Fruit fly (Drosophila melanogaster): Measurements from ENCODE around the gene CG15579.
A peak's percentile ranks its signal among the peaks of the same experiment; 100 is the strongest.

Gene CG15579

dm6 chrX:4311699-4312098 is at the start of gene CG15579:
Gene CG15579 (minus strand): TSS chrX:4311799.
- no peak for TF ChIP-seq net (GFP tag; optimal IDR thresholded peaks at IDR 0.05)
- TF ChIP-seq Sox102F (GFP tag; optimal IDR thresholded peaks at IDR 0.05): no peak
- TF ChIP-seq CG8119 (GFP tag; IDR thresholded peaks at IDR 0.05): no peak
- TF ChIP-seq Blimp-1 (GFP tag; optimal IDR thresholded peaks at IDR 0.05): no peak
- no peak for TF ChIP-seq Lpt (GFP tag; optimal IDR thresholded peaks at IDR 0.05)
- no peak for TF ChIP-seq CG6276 (GFP tag; optimal IDR thresholded peaks at IDR 0.05)
- no peak for TF ChIP-seq CG1621 (tag; optimal IDR thresholded peaks at IDR 0.05)
- TF ChIP-seq CG31627 (GFP tag; optimal IDR thresholded peaks at IDR 0.05): no peak
- no peak for TF ChIP-seq CG16779 (tag; optimal IDR thresholded peaks at IDR 0.05)

- no peak for TF ChIP-seq lz (GFP tag; optimal IDR thresholded peaks at IDR 0.05)
- no peak for TF ChIP-seq CG3032 (tag; optimal IDR thresholded peaks at IDR 0.05)
- TF ChIP-seq salr (GFP tag; optimal IDR thresholded peaks at IDR 0.05): no peak
- no peak for TF ChIP-seq Eip78C (GFP tag)
- TF ChIP-seq Blimp-1 (GFP tag; optimal IDR thresholded peaks at IDR 0.05): no peak
- no peak for TF ChIP-seq CG6163 (GFP tag; IDR thresholded peaks at IDR 0.05)
- TF ChIP-seq Sox15 (GFP tag; optimal IDR thresholded peaks at IDR 0.05): no peak
- TF ChIP-seq pdm3 (GFP tag; optimal IDR thresholded peaks at IDR 0.05): no peak
- TF ChIP-seq Sox14 (GFP tag; optimal IDR thresholded peaks at IDR 0.05): no peak
- no peak for TF ChIP-seq CG10669 (GFP tag; optimal IDR thresholded peaks at IDR 0.05)
- TF ChIP-seq Hr38 (GFP tag; optimal IDR thresholded peaks at IDR 0.05): no peak
Measured at dm6 chrX:4358515-4358914, 46.9 kb upstream of the CG15579 start.

DNA sequence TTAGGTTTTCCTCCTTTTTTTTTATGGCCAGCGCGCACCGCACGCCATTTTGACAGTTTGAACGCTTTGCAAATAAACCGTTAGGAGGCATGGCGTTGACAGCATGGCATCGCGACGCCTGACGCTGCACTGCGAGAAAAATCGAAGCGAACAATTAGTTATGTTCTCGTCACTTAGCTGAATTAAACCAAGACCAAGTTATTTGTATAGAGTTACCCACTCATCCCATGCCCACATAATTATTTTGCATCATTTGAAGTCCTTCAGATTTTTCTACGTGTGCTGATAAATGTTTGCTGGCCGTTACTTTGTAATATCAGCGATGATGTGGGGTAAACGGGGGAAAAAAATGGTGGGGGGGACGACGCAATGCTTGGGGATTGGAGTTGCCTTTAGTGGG is 18.2 kb upstream of the CG15579 start:
- TF ChIP-seq Sox14 (GFP tag; optimal IDR thresholded peaks at IDR 0.05) (no peak), CG34406 (GFP tag; optimal IDR thresholded peaks at IDR 0.05) (no peak), CG11762 (GFP tag; optimal IDR thresholded peaks at IDR 0.05; ENCODE audit: insufficient read depth) (no peak), ss (GFP tag; optimal IDR thresholded peaks at IDR 0.05) (no peak), salr (GFP tag; optimal IDR thresholded peaks at IDR 0.05) (no peak), achi (GFP tag; optimal IDR thresholded peaks at IDR 0.05) (no peak), CG16779 (tag; optimal IDR thresholded peaks at IDR 0.05) (no peak), CG1621 (tag; optimal IDR thresholded peaks at IDR 0.05) (no peak), topi (GFP tag; optimal IDR thresholded peaks at IDR 0.05) (no peak), CG8319 (GFP tag; optimal IDR thresholded peaks at IDR 0.05) (no peak), pdm3 (GFP tag; optimal IDR thresholded peaks at IDR 0.05) (peak; percentile 5), CG6808 (GFP tag; optimal IDR thresholded peaks at IDR 0.05) (no peak), lz (GFP tag; optimal IDR thresholded peaks at IDR 0.05) (no peak), CG11294 (GFP tag; IDR thresholded peaks at IDR 0.05) (peak; percentile 38; the same call in 1 of the 2 replicates), acj6 (GFP tag; optimal IDR thresholded peaks at IDR 0.05) (no peak), CG11902 (GFP tag; optimal IDR thresholded peaks at IDR 0.05) (no peak), CG9139 (GFP tag; optimal IDR thresholded peaks at IDR 0.05) (no peak), fkh (GFP tag; optimal IDR thresholded peaks at IDR 0.05) (no peak), fd85E (GFP tag; optimal IDR thresholded peaks at IDR 0.05) (no peak), CG6276 (GFP tag; optimal IDR thresholded peaks at IDR 0.05) (peak; percentile 6), CG10669 (GFP tag; optimal IDR thresholded peaks at IDR 0.05) (no peak), Eip75B (GFP tag; optimal IDR thresholded peaks at IDR 0.05) (no peak), svp (GFP tag) (peak; percentile 46), CG8119 (GFP tag; IDR thresholded peaks at IDR 0.05) (no peak), Lpt (GFP tag; optimal IDR thresholded peaks at IDR 0.05) (no peak), CG32006 (GFP tag; optimal IDR thresholded peaks at IDR 0.05) (peak; percentile 39), Ets96B (tag; optimal IDR thresholded peaks at IDR 0.05) (no peak), net (GFP tag; optimal IDR thresholded peaks at IDR 0.05) (no peak), Ets21C (GFP tag; optimal IDR thresholded peaks at IDR 0.05) (no peak), CG4318 (GFP tag; optimal IDR thresholded peaks at IDR 0.05) (no peak), spab (GFP tag; optimal IDR thresholded peaks at IDR 0.05) (no peak), CG15336 (GFP tag; IDR thresholded peaks at IDR 0.05) (0 out of 2 replicates have a peak, but pooled peaks have one; percentile 41), CG7368 (GFP tag; optimal IDR thresholded peaks at IDR 0.05) (no peak), esn (GFP tag; optimal IDR thresholded peaks at IDR 0.05) (no peak), CG31627 (GFP tag; optimal IDR thresholded peaks at IDR 0.05) (no peak), Blimp-1 (GFP tag; optimal IDR thresholded peaks at IDR 0.05) (no peak), Eip78C (GFP tag) (peak; percentile 65), Sox102F (GFP tag; optimal IDR thresholded peaks at IDR 0.05) (no peak), cyc (GFP tag; optimal IDR thresholded peaks at IDR 0.05) (no peak), dsx (GFP tag; optimal IDR thresholded peaks at IDR 0.05; ENCODE audit: poor library complexity, severe bottlenecking) (peak; percentile 7), CG6163 (GFP tag; IDR thresholded peaks at IDR 0.05) (0 out of 3 replicates have a peak, but pooled peaks have one; percentile 24), Eip93F (GFP tag; optimal IDR thresholded peaks at IDR 0.05) (no peak)
